Fruit fly (Drosophila melanogaster) whole organism, wandering third instar larva: ENCODE measurements around the gene CG13700.

Source experiments
- Abd-B ChIP-seq: fragments of >200 bp; optimal IDR thresholded peaks from 2 replicates; lab custom pipeline; 2017; ENCODE audit warnings: missing biosample characterization, missing genetic modification characterization
- CG32264 ChIP-seq: fragments of 200-800 bp; sonication (Bioruptor generic); optimal IDR thresholded peaks from 2 replicates; lab custom pipeline; 2016; ENCODE audit warnings: missing biosample characterization, missing genetic modification characterization
- CG9705 ChIP-seq: fragments of 200-800 bp; sonication (Bioruptor generic); optimal IDR thresholded peaks from 2 replicates; lab custom pipeline; 2018; ENCODE audit warnings: missing biosample characterization, mild to moderate bottlenecking, missing genetic modification characterization
- CrebA ChIP-seq: fragments of 200-800 bp; sonication (Bioruptor generic); optimal IDR thresholded peaks from 2 replicates; lab custom pipeline; 2016; ENCODE audit warnings: missing biosample characterization, mild to moderate bottlenecking, missing genetic modification characterization, borderline replicate concordance
- Dfd ChIP-seq: fragments of >200 bp; optimal IDR thresholded peaks from 2 replicates; lab custom pipeline; 2017; ENCODE audit warnings: missing biosample characterization, missing genetic modification characterization
- Dif ChIP-seq: fragments of 200-275, 200-300 bp; sonication (Bioruptor generic); optimal IDR thresholded peaks from 2 replicates; lab custom pipeline; 2018; ENCODE audit warnings: missing biosample characterization, missing genetic modification characterization; ENCODE audit not compliant: partially characterized antibody
- GATAd ChIP-seq: sonication (Bioruptor generic); optimal IDR thresholded peaks from 2 replicates; lab custom pipeline; 2016; ENCODE audit warnings: missing biosample characterization, missing genetic modification characterization
- Hnf4 ChIP-seq: fragments of 200-800 bp; sonication (Bioruptor generic); optimal IDR thresholded peaks from 2 replicates; lab custom pipeline; 2016; ENCODE audit warnings: missing biosample characterization, mild to moderate bottlenecking, missing genetic modification characterization
- Hr78 ChIP-seq: fragments of >200 bp; optimal IDR thresholded peaks from 2 replicates; lab custom pipeline; 2017; ENCODE audit warnings: missing biosample characterization, missing genetic modification characterization
- Hr83 ChIP-seq: fragments of 200-300 bp; sonication (Bioruptor generic); optimal IDR thresholded peaks from 2 replicates; lab custom pipeline; 2016; ENCODE audit warnings: missing biosample characterization, mild to moderate bottlenecking, missing genetic modification characterization, moderate library complexity; ENCODE audit not compliant: poor library complexity, severe bottlenecking
- Jra ChIP-seq: sonication (Bioruptor generic); optimal IDR thresholded peaks from 2 replicates; lab custom pipeline; 2016; ENCODE audit warnings: missing biosample characterization, missing genetic modification characterization
- Mio ChIP-seq: sonication (Bioruptor generic); optimal IDR thresholded peaks from 2 replicates; lab custom pipeline; 2016; ENCODE audit warnings: missing biosample characterization, missing genetic modification characterization
- Myc ChIP-seq: fragments of >200 bp; optimal IDR thresholded peaks from 2 replicates; lab custom pipeline; 2017
- N ChIP-seq: fragments of >200 bp; optimal IDR thresholded peaks from 2 replicates; lab custom pipeline; 2018; ENCODE audit warnings: missing biosample characterization, missing external identifiers, missing genetic modification characterization
- OdsH ChIP-seq: fragments of 200-800 bp; sonication (Bioruptor generic); optimal IDR thresholded peaks from 2 replicates; lab custom pipeline; 2016; ENCODE audit warnings: missing biosample characterization, mild to moderate bottlenecking, missing genetic modification characterization
- Sp1 ChIP-seq: fragments of 200-800 bp; sonication (Bioruptor generic); optimal IDR thresholded peaks from 3 replicates; lab custom pipeline; 2019; ENCODE audit warnings: missing biosample characterization, mild to moderate bottlenecking, missing genetic modification characterization, moderate library complexity
- Vsx2 ChIP-seq: fragments of 200-300, 225-300 bp; sonication (Bioruptor generic); optimal IDR thresholded peaks from 2 replicates; lab custom pipeline; 2018; ENCODE audit warnings: missing biosample characterization, missing genetic modification characterization; ENCODE audit not compliant: partially characterized antibody
- brk ChIP-seq: fragments of 200-800 bp; sonication (Bioruptor generic); optimal IDR thresholded peaks from 2 replicates; lab custom pipeline; 2016; ENCODE audit warnings: missing biosample characterization, mild to moderate bottlenecking, missing genetic modification characterization
- dl ChIP-seq, 2 experiments: fragments of 175-275, 200-275 bp in 1 of 2; fragments of 200-275 bp in 1 of 2; sonication (Bioruptor generic); optimal IDR thresholded peaks; lab custom pipeline; 2018; ENCODE audit warnings: mild to moderate bottlenecking in 2 of 2, missing biosample characterization in 2 of 2, missing genetic modification characterization in 2 of 2, moderate library complexity in 2 of 2; ENCODE audit not compliant: partially characterized antibody in 2 of 2, insufficient read depth in 1 of 2
- dmrt93B ChIP-seq: fragments of 200-800 bp; sonication (Bioruptor generic); optimal IDR thresholded peaks from 2 replicates; lab custom pipeline; 2018; ENCODE audit warnings: missing biosample characterization, mild to moderate bottlenecking, missing genetic modification characterization
- dsf ChIP-seq: sonication (Bioruptor generic); optimal IDR thresholded peaks from 2 replicates; lab custom pipeline; 2016; ENCODE audit warnings: missing biosample characterization, missing genetic modification characterization, borderline replicate concordance
- ey ChIP-seq: fragments of 200-800 bp; sonication (Bioruptor generic); optimal IDR thresholded peaks from 2 replicates; lab custom pipeline; 2016; ENCODE audit warnings: missing biosample characterization, missing genetic modification characterization
- foxo ChIP-seq, 2 experiments: fragments of 200-800 bp; sonication (Bioruptor generic); optimal IDR thresholded peaks; 2 replicates in 1 of 2; 3 replicates in 1 of 2; lab custom pipeline; 2016 to 2017; ENCODE audit warnings: missing biosample characterization in 2 of 2, missing genetic modification characterization in 2 of 2
- fru ChIP-seq: fragments of 200-800 bp; sonication (Bioruptor generic); optimal IDR thresholded peaks from 3 replicates; lab custom pipeline; 2016; ENCODE audit warnings: missing biosample characterization, mild to moderate bottlenecking, missing genetic modification characterization
- h ChIP-seq: fragments of 200-800 bp; sonication (Bioruptor generic); optimal IDR thresholded peaks from 3 replicates; lab custom pipeline; 2016; ENCODE audit warnings: missing biosample characterization, mild to moderate bottlenecking, missing genetic modification characterization
- jim ChIP-seq: fragments of 175-275, 200-325 bp; sonication (Bioruptor generic); optimal IDR thresholded peaks from 2 replicates; lab custom pipeline; 2016; ENCODE audit warnings: missing biosample characterization, mild to moderate bottlenecking, missing genetic modification characterization
- lola ChIP-seq: fragments of >200 bp; optimal IDR thresholded peaks from 2 replicates; lab custom pipeline; 2017; ENCODE audit warnings: missing biosample characterization, missing genetic modification characterization
- pan ChIP-seq: fragments of >200 bp; optimal IDR thresholded peaks from 2 replicates; lab custom pipeline; 2017
- psq ChIP-seq: fragments of 200-800 bp; sonication (Bioruptor generic); optimal IDR thresholded peaks from 3 replicates; lab custom pipeline; 2017; ENCODE audit warnings: missing biosample characterization, mild to moderate bottlenecking, missing genetic modification characterization, moderate library complexity
- rgr ChIP-seq: fragments of 200-800 bp; sonication (Bioruptor generic); optimal IDR thresholded peaks from 3 replicates; lab custom pipeline; 2016; ENCODE audit warnings: missing biosample characterization, mild to moderate bottlenecking, missing genetic modification characterization
- sv ChIP-seq: fragments of 200-800 bp; sonication (Bioruptor generic); optimal IDR thresholded peaks from 3 replicates; lab custom pipeline; 2016; ENCODE audit warnings: missing biosample characterization, missing genetic modification characterization
- tai ChIP-seq: sonication (Bioruptor generic); optimal IDR thresholded peaks from 2 replicates; lab custom pipeline; 2016; ENCODE audit warnings: missing biosample characterization, missing genetic modification characterization
- usp ChIP-seq: fragments of >200 bp; optimal IDR thresholded peaks from 2 replicates; lab custom pipeline; 2017; ENCODE audit warnings: missing biosample characterization, missing genetic modification characterization
- woc ChIP-seq: sonication (Bioruptor generic); optimal IDR thresholded peaks from 2 replicates; lab custom pipeline; 2016; ENCODE audit warnings: missing biosample characterization, mild to moderate bottlenecking, missing genetic modification characterization

CG13700 gene

DNA sequence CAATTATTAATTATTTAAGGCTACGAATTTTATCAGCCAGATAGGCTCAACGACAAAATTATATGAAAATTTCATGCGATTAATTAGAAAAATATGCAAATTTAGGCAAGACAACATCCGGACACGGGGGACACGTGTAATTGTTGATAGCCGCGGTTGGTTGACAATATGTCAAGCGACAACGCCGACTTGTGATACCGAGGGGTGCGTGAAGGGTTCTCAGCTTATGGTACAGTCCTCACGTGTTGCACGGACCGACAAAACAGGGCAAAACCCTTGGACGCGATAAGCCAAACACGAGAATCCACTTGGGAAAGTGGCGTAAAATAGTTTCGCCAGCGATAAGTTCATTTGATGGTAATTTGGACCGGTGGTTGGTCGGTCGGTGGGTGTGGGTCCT is 47.0 kb upstream of the CG13700 start:
- no peak for TF ChIP-seq foxo (GFP tag; optimal IDR thresholded peaks at IDR 0.05; lab: Kevin White, UChicago)
- TF ChIP-seq dl (GFP tag; optimal IDR thresholded peaks at IDR 0.05; lab: Kevin White, UChicago; ENCODE audit: insufficient read depth in 1 of 2, partially characterized antibody in 2 of 2), result no peak
- TF ChIP-seq dsf (GFP tag; lab: Kevin White, UChicago), result no peak
- no peak for TF ChIP-seq Dif (GFP tag; lab: Kevin White, UChicago)
- no peak for TF ChIP-seq Vsx2 (GFP tag; lab: Kevin White, UChicago)
- no peak for TF ChIP-seq Mio (GFP tag; lab: Kevin White, UChicago)
- no peak for TF ChIP-seq GATAd
- no peak for TF ChIP-seq Hnf4
- TF ChIP-seq jim, result no peak
- TF ChIP-seq N (GFP tag; lab: Kevin White, UChicago), result no peak
- TF ChIP-seq h (GFP tag; lab: Kevin White, UChicago), result no peak
- TF ChIP-seq pan (lab: Kevin White, UChicago), result no peak
- TF ChIP-seq tai, result no peak
- TF ChIP-seq Myc (lab: Kevin White, UChicago), result no peak
- TF ChIP-seq brk (GFP tag; lab: Kevin White, UChicago), result no peak
- no peak for TF ChIP-seq sv (GFP tag; lab: Kevin White, UChicago)
- no peak for TF ChIP-seq CrebA (GFP tag; lab: Kevin White, UChicago)
- TF ChIP-seq CG9705 (GFP tag; lab: Kevin White, UChicago), result no peak
- no peak for TF ChIP-seq Sp1 (GFP tag; lab: Kevin White, UChicago)

DNA sequence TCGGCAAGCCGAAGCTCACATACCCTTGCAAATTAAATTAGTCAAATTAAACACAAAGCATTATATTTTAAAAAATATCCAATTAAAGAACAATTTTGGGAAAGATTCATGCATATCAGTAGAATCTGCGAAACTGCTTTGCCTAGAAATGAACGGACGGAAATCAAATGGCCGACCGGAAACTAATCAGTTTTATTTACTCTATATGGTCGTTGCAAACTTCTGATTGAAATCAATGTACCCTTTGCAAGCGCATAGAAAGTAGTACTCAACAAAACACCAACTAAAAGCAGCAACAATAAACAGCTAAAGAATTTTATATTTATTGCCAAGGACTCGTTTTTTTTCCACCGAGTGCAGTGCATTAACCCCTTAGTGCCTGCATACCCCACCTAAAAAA is 43.9 kb upstream of the CG13700 start:
- TF ChIP-seq jim, result no peak
- TF ChIP-seq dmrt93B (GFP tag; lab: Kevin White, UChicago), result no peak
- TF ChIP-seq CG9705 (GFP tag; lab: Kevin White, UChicago), result no peak
- no peak for TF ChIP-seq sv (GFP tag; lab: Kevin White, UChicago)
- no peak for TF ChIP-seq Hr83 (GFP tag; lab: Kevin White, UChicago)
- no peak for TF ChIP-seq rgr (GFP tag; lab: Kevin White, UChicago)
- TF ChIP-seq usp (GFP tag; lab: Kevin White, UChicago), result no peak
- no peak for TF ChIP-seq ey
- no peak for TF ChIP-seq Abd-B
- TF ChIP-seq Hnf4, result no peak
- TF ChIP-seq tai, result no peak
- TF ChIP-seq Hr78, result no peak
- no peak for TF ChIP-seq psq (GFP tag; lab: Kevin White, UChicago)
- TF ChIP-seq OdsH (GFP tag; lab: Kevin White, UChicago), result no peak
- TF ChIP-seq Myc (lab: Kevin White, UChicago), result no peak
- TF ChIP-seq, all 38 proteins: peak for 0

DNA sequence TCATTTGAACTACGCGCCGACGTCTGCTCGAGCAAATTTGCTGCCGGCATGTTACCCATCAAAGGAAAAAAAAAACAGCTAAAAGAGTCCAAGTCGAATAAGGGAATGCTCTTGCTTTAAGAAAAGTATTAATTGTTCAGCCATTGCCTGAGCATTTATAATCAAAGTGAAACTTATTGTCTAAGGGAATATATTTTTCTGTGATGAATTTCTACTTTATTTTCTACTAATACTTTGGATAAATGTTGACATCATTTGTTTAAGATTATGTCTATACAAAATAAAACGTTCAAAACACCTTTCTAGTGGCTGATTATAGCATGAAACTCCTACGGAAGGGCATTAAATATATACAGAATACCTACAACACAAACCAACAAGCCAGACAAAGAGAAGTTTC is 33.2 kb upstream of the CG13700 start:
- TF ChIP-seq rgr (GFP tag; lab: Kevin White, UChicago) (no peak), Mio (GFP tag; lab: Kevin White, UChicago) (no peak), woc (no peak), Dfd (no peak), usp (GFP tag; lab: Kevin White, UChicago) (no peak), Hr78 (no peak), jim (no peak), sv (GFP tag; lab: Kevin White, UChicago) (no peak), psq (GFP tag; lab: Kevin White, UChicago) (no peak), CG32264 (GFP tag; lab: Kevin White, UChicago) (no peak), Abd-B (no peak), foxo (GFP tag; optimal IDR thresholded peaks at IDR 0.05; lab: Kevin White, UChicago) (no peak), N (GFP tag; lab: Kevin White, UChicago) (no peak), brk (GFP tag; lab: Kevin White, UChicago) (no peak), fru (GFP tag; lab: Kevin White, UChicago) (no peak)

DNA sequence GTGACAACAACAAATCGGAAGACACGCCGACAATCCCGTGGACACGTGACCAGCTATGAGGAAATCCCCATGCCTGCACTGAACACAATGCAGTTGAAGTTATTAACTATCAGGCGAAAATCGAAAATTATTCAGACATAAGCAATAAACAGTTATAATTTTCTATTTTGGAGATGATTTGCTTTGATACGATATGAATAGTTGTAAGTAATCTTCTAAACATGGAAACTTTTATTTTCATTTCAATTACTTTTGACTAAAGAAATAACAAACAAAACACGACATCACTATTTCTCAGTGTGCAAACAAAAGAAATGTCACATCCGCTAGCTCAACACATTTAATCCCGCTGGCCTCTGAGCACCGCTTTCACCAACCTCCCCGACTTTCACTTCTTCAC is 28.0 kb upstream of the CG13700 start:
- no peak for TF ChIP-seq lola (GFP tag; lab: Kevin White, UChicago)

DNA sequence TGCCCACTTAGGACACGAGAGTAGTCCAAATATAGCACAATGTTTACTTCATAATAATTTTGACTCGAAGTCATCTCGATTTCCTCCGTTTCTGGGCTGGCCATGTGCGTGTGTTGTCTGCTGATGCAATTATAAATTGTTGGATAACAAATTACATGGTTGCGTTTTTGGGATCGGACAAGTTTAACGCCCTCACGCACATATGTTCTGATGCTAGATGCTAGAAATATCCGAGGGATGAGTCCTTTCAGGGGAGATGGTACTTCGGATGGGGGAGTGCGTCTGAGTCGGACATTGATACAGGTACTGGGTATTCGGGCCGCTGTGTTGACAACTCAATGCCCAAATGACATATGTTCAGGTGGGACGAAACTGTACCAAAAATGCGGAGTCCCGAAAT is 15.0 kb upstream of the CG13700 start:
- no peak for TF ChIP-seq Jra (GFP tag; lab: Kevin White, UChicago)
- no peak for TF ChIP-seq psq (GFP tag; lab: Kevin White, UChicago)
- no peak for TF ChIP-seq CrebA (GFP tag; lab: Kevin White, UChicago)
- no peak for TF ChIP-seq Myc (lab: Kevin White, UChicago)
- no peak for TF ChIP-seq ey
- no peak for TF ChIP-seq Hnf4
- TF ChIP-seq OdsH (GFP tag; lab: Kevin White, UChicago), result no peak
- TF ChIP-seq h (GFP tag; lab: Kevin White, UChicago), result no peak
- TF ChIP-seq usp (GFP tag; lab: Kevin White, UChicago), result no peak
- no peak for TF ChIP-seq foxo (GFP tag; optimal IDR thresholded peaks at IDR 0.05; lab: Kevin White, UChicago)
- TF ChIP-seq lola (GFP tag; lab: Kevin White, UChicago), result no peak
- TF ChIP-seq rgr (GFP tag; lab: Kevin White, UChicago), result no peak
- no peak for TF ChIP-seq Hr78
- TF ChIP-seq sv (GFP tag; lab: Kevin White, UChicago), result no peak
- no peak for TF ChIP-seq Dfd
- TF ChIP-seq, all 38 proteins: peak for 0
